Fruit fly (Drosophila melanogaster): ENCODE data around the gene CG9641.

The CG9641 gene

dm6 chr2L:2987681-2988381 is 11.2 kb upstream of the CG9641 start, which contains the start of the genes Chd1 and Bem46 (continued):
- TF ChIP-seq CG16815 (GFP tag; optimal IDR thresholded peaks at IDR 0.05) (peak; percentile 90), Abd-B (GFP tag; optimal IDR thresholded peaks at IDR 0.05) (peak; percentile 92), CTCF (GFP tag; optimal IDR thresholded peaks at IDR 0.05) (no peak), nau (GFP tag; optimal IDR thresholded peaks at IDR 0.05) (no peak), fru (optimal IDR thresholded peaks at IDR 0.05) (no peak), E2f2 (GFP tag; IDR thresholded peaks at IDR 0.05) (peak; percentile 41; the same call in 1 of the 2 replicates), Fer1 (GFP tag; optimal IDR thresholded peaks at IDR 0.05) (peak; percentile 72), CG10543 (GFP tag; optimal IDR thresholded peaks at IDR 0.05) (peak; percentile 90), CG16813 (GFP tag; IDR thresholded peaks at IDR 0.05; ENCODE audit: partially characterized antibody) (peak; percentile 27; the same call in 1 of the 3 replicates), Camta (GFP tag; optimal IDR thresholded peaks at IDR 0.05) (peak; percentile 23), cato (GFP tag; optimal IDR thresholded peaks at IDR 0.05; ENCODE audit: borderline replicate concordance) (peak; percentile 77), ftz-f1 (GFP tag; optimal IDR thresholded peaks at IDR 0.05) (peak; percentile 53), CG11085 (GFP tag; IDR thresholded peaks at IDR 0.05) (peak; percentile 57; the same call in 1 of the 2 replicates), prd (optimal IDR thresholded peaks at IDR 0.05) (no peak), prd (GFP tag; IDR thresholded peaks at IDR 0.05) (peak; percentile 91), HLH54F (GFP tag; optimal IDR thresholded peaks at IDR 0.05) (peak; percentile 86), CG3847 (GFP tag; IDR thresholded peaks at IDR 0.05) (peak; percentile 86), run (tag; optimal IDR thresholded peaks at IDR 0.05) (peak; percentile 26), CG17802 (tag; optimal IDR thresholded peaks at IDR 0.05) (peak; percentile 50), H15 (GFP tag; IDR thresholded peaks at IDR 0.05) (peak; percentile 80), ci (GFP tag; IDR thresholded peaks at IDR 0.05) (peak; percentile 84), CG33557 (GFP tag; optimal IDR thresholded peaks at IDR 0.05) (peak; percentile 73), CG12942 (GFP tag; optimal IDR thresholded peaks at IDR 0.05) (peak; percentile 88), zfh2 (GFP tag; optimal IDR thresholded peaks at IDR 0.05) (peak; percentile 84), nmo (GFP tag; optimal IDR thresholded peaks at IDR 0.05) (peak; percentile 92), CG14710 (tag; optimal IDR thresholded peaks at IDR 0.05) (peak; percentile 91), bsh (GFP tag; optimal IDR thresholded peaks at IDR 0.05) (peak in 1 of 2 experiments; percentile 81), Hr39 (optimal IDR thresholded peaks at IDR 0.05) (no peak), CG7786 (GFP tag; optimal IDR thresholded peaks at IDR 0.05) (peak; percentile 76), CG12391 (tag; optimal IDR thresholded peaks at IDR 0.05) (peak; percentile 91), peb (GFP tag; IDR thresholded peaks at IDR 0.05) (0 out of 2 replicates have a peak, but pooled peaks have one; percentile 47), Dbx (GFP tag; IDR thresholded peaks at IDR 0.05) (peak; percentile 89), CG31441 (GFP tag; IDR thresholded peaks at IDR 0.05) (no peak; the same call in 1 of the 2 replicates), CG30020 (tag; optimal IDR thresholded peaks at IDR 0.05) (peak; percentile 82), CG1529 (GFP tag; optimal IDR thresholded peaks at IDR 0.05) (no peak), maf-S (GFP tag; optimal IDR thresholded peaks at IDR 0.05) (peak; percentile 61), Sin3A (optimal IDR thresholded peaks at IDR 0.05) (peak; percentile 59), p53 (GFP tag; optimal IDR thresholded peaks at IDR 0.05) (no peak), zen2 (GFP tag; IDR thresholded peaks at IDR 0.05; ENCODE audit: partially characterized antibody) (0 out of 3 replicates have a peak, but pooled peaks have one; percentile 27), B-H1 (GFP tag; IDR thresholded peaks at IDR 0.05) (peak; percentile 77), tx (GFP tag; optimal IDR thresholded peaks at IDR 0.05) (peak; percentile 57), CrebB (tag; optimal IDR thresholded peaks at IDR 0.05) (peak; percentile 31), rib (GFP tag; IDR thresholded peaks at IDR 0.05) (peak; percentile 78), Lpt (GFP tag; optimal IDR thresholded peaks at IDR 0.05) (no peak), vvl (GFP tag; IDR thresholded peaks at IDR 0.05) (peak; percentile 84), slou (GFP tag; optimal IDR thresholded peaks at IDR 0.05) (peak; percentile 82), da (GFP tag; optimal IDR thresholded peaks at IDR 0.05) (no peak), CG12219 (GFP tag; optimal IDR thresholded peaks at IDR 0.05) (no peak), cg (GFP tag; optimal IDR thresholded peaks at IDR 0.05) (no peak), ttk (GFP tag; IDR thresholded peaks at IDR 0.05) (peak; percentile 82), Hr51 (GFP tag; optimal IDR thresholded peaks at IDR 0.05) (peak in 1 of 2 experiments; percentile 64)

Measured in whole organism, embryonic.